Fruit fly (Drosophila melanogaster) whole organism, larva: ENCODE measurements around the gene CG14356.
A peak's percentile ranks its signal among the peaks of the same experiment; 100 is the strongest.

Experiments
- noc ChIP-seq: fragments of 200-800 bp; sonication (Bioruptor generic); optimal IDR thresholded peaks from 3 replicates; lab custom pipeline; 2019; ENCODE audit warnings: missing biosample characterization, mild to moderate bottlenecking, missing genetic modification characterization, moderate library complexity

The CG14356 gene

DNA sequence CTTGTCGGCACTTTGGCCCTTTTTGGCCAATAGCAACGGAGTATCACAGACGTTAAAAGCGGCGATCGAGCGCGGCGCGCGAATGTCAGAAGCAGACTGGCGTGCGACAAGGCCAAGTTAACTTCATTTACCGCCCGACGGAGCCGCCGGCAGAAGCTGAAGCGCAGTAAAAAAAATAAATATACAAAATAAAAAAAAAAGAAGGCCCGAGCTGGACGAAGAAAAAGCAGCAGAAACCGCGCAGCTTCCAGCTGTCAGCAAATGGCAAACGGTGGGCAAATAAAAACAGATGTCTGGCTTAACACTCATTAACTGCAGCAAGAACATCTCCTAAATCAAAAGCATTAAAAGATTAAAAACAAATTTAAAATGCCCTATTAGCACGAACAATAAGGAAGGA is at the start of gene CG14356:
Gene CG14356, minus strand, starts transcription at position 101 of the 400 bp plus-strand sequence.
- no peak for TF ChIP-seq noc (tag; lab: Kevin White, UChicago)

DNA sequence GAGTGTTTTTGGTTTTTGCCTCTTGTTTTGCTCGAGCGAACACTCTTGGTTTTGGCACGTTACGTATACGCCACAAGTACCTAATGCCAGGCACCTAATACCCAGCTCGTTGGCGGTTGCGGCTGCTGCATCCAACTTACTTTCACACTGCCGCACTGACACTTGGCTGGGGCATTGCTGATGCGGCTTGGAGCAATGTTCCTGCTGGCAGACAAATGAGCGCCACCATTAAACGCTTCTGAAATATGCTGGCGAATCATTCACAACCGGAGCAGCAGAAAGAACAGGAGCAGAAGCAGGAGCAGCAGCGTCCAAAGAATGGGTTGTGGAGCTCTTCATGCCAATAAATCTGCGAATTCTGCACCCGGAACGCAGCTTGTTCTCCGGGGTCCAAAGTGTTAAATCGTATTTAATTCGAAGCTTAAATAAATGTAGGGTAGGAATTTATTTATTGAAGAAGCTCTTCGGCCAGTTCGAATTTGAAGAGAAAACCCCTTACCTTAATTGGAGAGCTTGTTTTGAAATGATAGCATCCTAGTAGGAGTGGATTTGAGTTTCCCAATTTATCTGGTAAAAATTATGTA is 30.4 kb upstream of the CG14356 start, which contains the start of gene CG3199:
Gene CG3199, plus strand, starts transcription at position 534 of the 584 bp plus-strand sequence.
- no peak for TF ChIP-seq noc (tag; lab: Kevin White, UChicago)

DNA sequence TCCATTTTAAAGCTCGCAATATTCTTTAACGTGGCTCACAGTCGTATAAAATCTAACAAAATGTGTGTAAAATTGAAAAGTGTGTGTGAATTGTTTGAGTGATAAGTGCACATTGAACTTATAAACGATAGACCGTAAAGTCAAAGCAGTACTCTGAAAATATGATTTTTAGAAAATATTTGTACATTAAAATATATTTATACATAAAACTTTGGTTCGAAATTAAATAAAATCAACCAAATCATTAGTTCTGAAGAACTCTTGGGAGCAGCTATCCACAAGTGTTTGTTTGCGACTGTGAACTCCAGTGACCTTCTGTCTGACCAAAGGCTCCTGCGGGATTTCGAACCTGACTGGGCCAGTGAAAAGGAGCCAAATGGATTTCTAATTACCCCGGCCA is 28.3 kb upstream of the CG14356 start, which contains the start of gene CG31327:
Gene CG31327, minus strand, starts transcription at position 101 of the 400 bp plus-strand sequence.
- TF ChIP-seq noc (tag; lab: Kevin White, UChicago), result no peak

DNA sequence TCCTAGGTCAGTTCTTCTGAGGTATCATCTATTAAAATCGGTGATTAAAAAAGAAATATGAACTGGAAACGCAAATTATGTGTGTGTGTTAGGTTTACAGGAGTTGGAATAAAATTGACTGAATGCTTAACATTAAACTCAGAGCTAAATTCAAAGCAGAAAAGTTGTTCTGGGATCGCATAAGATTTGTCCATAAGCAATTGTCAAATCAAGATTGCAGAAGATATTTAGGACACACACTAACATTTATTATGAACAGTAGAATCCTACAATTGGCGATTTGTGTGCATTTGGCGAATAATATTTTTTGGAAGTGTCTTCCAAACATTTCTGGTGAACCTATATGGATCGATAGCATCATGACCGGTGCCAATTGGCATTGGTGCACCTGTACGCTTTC is 25.5 kb upstream of the CG14356 start, which contains the start of gene CG31533:
Gene CG31533, minus strand, starts transcription at position 101 of the 400 bp plus-strand sequence.
- TF ChIP-seq noc (tag; lab: Kevin White, UChicago), result no peak

DNA sequence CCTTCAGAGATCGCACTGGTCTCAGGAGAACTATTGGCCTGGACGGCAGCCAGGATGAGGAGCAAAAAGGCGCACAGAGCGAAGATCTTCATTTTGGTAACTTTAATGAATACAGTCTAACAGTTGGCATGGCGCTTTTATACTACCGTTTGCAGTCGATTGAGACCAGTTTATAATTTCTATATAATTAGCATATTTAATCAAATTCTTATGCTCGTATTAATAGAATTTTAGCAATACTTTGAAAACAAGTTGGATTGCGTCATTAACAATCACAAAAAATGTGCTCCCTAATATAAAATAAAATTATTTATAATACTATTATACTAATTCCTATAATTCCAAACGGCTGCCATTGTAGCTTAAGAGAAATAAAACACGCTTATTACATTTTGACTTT is 22.5 kb upstream of the CG14356 start, which contains the start of gene CG44215:
Gene CG44215, minus strand, starts transcription at position 101 of the 400 bp plus-strand sequence.
- TF ChIP-seq noc (tag; lab: Kevin White, UChicago), result no peak

DNA sequence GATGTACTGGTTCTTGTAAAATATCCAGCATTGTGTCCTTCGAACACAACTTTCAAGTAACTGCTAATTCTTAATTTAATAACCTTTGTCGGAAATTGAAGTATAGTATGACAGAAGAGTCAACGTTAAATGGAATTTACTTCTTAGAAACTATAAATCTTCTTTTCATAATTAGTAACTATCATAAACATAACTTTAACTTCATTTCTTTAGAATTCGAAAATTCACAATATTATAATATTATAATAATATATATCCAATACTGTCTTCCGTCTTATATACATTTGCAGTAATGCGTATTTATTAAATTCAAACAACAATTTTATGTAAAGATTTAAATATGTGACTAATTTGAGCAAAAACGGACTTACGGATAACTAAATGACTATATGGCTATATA is 21.9 kb upstream of the CG14356 start, which contains the start of gene Recs1:
Gene Recs1, minus strand, starts transcription at position 101 of the 400 bp plus-strand sequence.
- TF ChIP-seq noc (tag; lab: Kevin White, UChicago), result no peak

DNA sequence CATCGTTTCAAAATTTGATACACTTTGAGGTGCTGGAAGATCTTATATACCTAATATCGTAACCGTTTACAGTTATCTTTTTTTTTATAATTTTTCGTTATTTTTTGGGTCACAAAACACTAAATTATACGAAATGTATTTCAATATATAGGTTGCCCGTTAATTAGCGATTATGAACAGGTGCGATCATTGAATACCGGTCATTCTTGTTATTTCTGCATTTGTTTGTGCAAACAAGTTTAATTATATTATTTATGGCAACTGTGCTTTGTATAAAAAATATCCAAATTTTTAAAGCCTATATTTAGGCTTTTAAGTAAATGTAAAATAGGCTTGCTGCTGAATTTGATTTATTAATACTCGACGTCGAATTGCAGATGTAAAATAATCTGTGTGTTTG is 20.7 kb upstream of the CG14356 start, which contains the start of gene CG42500:
Gene CG42500, minus strand, starts transcription at position 101 of the 400 bp plus-strand sequence.
- no peak for TF ChIP-seq noc (tag; lab: Kevin White, UChicago)

DNA sequence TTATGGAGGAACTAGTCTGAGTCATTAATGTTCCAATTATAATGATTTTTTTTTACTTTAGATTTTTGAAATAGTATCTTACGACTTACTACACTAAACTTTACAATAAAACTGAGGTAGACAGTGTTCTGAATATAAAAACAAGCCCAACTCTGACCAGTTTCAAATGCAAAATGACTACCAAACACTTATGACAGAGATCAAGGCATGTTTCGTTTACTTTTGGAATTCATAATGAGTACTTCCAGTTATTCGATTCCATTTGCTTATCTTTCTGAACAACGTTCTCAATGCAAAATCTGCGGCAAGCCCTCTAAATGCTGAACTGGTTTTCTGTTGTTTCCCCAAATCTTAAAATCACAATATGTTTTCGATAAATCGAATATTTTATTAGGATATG is 20.0 kb upstream of the CG14356 start, which contains the start of gene CG14355:
Gene CG14355, minus strand, starts transcription at position 101 of the 400 bp plus-strand sequence.
- no peak for TF ChIP-seq noc (tag; lab: Kevin White, UChicago)

DNA sequence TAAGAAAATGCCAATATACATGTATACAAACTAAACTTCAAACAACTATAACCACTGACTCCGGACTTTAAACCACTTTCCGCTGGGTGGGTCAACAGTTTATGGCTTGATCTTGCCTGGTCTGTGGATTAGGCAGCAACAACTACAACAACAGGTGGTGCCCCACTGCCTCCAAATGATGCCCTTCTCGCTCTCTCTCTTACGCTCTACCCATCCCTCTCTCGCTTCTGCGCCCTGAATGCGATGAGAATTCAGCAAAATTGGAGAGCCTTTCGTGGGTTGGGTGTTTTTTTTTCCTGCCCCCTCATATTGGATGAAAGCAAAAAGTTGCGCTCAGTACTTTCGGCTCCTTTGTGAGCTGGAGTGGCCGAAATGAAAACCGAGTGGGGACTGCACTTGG is 9.0 kb upstream of the CG14356 start:
- TF ChIP-seq noc (tag; lab: Kevin White, UChicago), result no peak

DNA sequence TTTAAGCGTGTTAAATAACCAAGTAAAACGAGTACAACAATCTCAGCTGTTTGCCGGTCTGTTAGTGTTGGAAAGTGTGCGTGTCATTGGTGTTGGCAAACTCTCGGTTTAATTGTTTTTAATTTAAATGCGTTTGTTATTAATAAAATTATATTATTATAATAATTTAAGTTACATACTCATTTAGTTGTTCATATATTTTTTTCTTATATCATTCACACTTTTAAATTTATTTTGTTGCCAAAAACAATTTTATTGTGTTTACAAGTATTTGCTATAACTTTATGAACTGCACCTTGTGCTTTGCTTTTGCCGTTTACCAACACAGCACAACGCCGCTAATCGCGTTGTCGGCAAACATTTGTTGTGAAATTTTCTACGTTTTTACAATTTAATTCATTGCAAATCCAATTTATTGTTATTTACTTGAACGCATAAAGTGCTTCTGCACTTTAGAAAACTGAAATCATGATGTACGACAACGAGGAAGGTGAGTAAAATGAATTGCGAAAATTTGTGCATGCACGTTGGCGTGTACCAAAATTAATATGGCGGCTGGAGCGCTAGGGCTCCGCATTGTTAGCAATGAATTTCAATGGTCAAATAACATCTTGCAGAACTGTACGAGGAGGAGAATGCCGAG is 6.3 kb downstream of the CG14356 start, which contains the start of the genes 140up and Polr2B:
Gene 140up, minus strand, starts transcription at position 70 of the 643 bp plus-strand sequence.
Gene Polr2B, plus strand, starts transcription at position 313 of the 643 bp plus-strand sequence.
- peak; percentile 93 for TF ChIP-seq noc (tag; lab: Kevin White, UChicago)

DNA sequence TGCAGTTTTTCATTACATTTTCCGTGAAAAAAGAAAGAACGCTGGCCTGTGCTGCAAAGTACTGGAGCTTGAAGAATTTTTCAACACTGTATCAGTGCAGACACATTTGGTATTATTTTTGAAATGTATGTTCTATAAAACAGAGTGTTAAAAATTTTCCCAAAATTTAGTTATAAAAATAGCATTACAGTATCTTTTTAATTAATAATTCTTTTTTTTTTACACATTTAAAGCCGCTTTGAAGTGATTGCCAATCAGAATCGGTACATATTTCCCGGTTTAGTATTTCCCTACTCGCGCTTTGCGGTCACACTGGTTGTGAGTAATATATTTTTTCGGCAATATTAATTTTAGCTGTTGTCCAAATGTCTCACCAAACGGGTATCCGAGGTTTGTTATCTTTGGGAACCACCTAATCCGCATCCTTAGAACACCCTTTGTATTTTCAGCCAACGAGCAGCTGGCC is 9.5 kb downstream of the CG14356 start, which contains the start of the genes Abi and twf:
Gene Abi, minus strand, starts transcription at position 74 of the 466 bp plus-strand sequence.
Gene twf, plus strand, starts transcription at position 308 of the 466 bp plus-strand sequence.
- no peak for TF ChIP-seq noc (tag; lab: Kevin White, UChicago)

DNA sequence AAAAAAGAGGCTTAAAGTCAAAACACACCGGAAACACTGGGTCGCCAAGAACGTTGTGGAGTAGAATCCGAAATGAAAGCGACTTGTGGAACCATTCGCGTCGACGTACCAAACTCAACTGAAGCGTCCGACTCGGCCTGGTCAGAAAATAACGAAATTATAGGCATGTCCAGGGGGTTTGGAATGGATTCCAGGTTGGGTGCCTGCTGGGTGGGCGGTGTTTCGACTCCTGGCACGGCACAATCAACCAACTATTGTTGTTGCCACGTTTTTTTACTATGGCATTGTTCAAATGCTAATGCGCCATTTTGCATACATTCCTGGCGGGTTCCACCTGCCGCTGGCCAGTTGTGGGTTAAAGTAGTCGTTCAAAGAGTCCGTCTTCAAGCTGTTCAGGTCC is 13.5 kb downstream of the CG14356 start, which contains the start of gene Kif19A:
Gene Kif19A, minus strand, starts transcription at position 101 of the 400 bp plus-strand sequence.
- TF ChIP-seq noc (tag; lab: Kevin White, UChicago), result no peak

DNA sequence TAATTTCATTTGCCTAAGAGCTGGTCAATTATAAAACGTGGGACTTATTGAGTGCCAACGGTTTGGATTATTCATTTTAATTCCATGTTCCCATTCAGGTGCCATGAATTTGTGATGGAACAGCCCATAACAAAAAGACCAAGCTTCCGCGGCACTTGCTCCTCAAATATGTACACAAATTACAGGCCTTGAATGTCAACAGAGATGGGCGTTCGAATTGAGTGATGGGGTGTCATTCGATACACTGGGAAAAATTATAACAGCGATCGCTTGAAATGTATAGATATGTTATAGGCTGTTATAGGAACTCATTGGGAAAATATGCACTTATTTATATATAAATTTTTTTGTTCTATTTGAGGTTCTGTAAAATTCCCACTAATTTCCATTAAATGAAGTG is 15.8 kb downstream of the CG14356 start:
- TF ChIP-seq noc (tag; lab: Kevin White, UChicago), result no peak

DNA sequence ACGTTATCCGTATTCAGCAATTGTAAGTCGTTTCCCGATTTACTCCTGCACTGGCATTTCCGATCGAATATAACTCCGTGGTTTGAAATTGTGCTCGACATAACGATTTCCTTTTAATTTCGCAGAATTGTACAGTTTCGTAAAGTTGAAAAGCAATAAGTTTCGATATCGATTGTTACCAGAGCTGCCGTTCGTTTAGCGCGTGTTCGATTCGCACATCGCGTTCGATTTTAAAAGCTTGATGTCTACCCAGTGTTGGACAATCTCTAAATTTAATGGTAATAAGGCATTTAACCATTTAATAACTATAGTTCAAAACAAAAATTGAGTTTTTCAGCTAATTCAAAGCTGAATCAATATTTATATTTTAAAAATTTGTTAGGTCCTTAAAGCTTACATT is 19.8 kb downstream of the CG14356 start, which contains the start of gene CG14357:
Gene CG14357, minus strand, starts transcription at position 101 of the 400 bp plus-strand sequence.
- no peak for TF ChIP-seq noc (tag; lab: Kevin White, UChicago)

DNA sequence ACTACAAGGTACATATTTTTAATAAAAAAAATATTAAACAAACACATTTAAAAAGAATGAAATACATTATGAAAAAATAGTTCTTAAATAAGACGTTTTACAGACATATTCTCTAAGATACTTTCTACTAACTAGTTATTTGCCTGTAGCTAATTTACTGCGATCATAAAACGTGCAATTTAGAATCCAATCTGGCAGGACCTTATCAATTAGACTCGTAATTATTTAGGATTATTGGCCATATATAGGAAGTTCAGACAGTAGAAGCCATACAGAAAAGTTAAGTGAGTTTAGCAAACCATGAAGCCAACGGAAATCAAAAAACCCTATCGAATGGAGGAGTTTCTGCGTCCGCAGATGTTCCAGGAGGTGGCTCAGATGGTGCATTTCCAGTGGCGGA is 22.7 kb downstream of the CG14356 start, which contains the start of gene Or88a:
Gene Or88a, plus strand, starts transcription at position 301 of the 400 bp plus-strand sequence.
- TF ChIP-seq noc (tag; lab: Kevin White, UChicago), result no peak
